Fruit fly (Drosophila melanogaster) whole organism, embryonic: ENCODE measurements around the gene Art8.

Experiments used
- Atf3 ChIP-seq: fragments of 200-800 bp; sonication (Bioruptor generic); optimal IDR thresholded peaks from 3 replicates; lab custom pipeline; 2016; ENCODE audit warnings: missing biosample characterization, missing genetic modification characterization
- CG10274 ChIP-seq: fragments of 200-800 bp; sonication (Bioruptor generic); optimal IDR thresholded peaks from 3 replicates; lab custom pipeline; 2017; ENCODE audit warnings: missing biosample characterization, mild to moderate bottlenecking, missing genetic modification characterization
- CG12299 ChIP-seq: fragments of 200-800 bp; sonication (Bioruptor generic); optimal IDR thresholded peaks from 2 replicates; lab custom pipeline; 2018; ENCODE audit warnings: missing biosample characterization, mild to moderate bottlenecking, missing genetic modification characterization
- CG14710 ChIP-seq: fragments of 200-800 bp; sonication (Bioruptor generic); optimal IDR thresholded peaks from 3 replicates; lab custom pipeline; 2019; ENCODE audit warnings: missing biosample characterization, mild to moderate bottlenecking, missing genetic modification characterization, moderate library complexity
- CG15514 ChIP-seq: fragments of 200-800 bp; sonication (Bioruptor generic); optimal IDR thresholded peaks from 3 replicates; lab custom pipeline; 2017; ENCODE audit warnings: missing biosample characterization, missing genetic modification characterization, mild to moderate bottlenecking, moderate library complexity, missing genetic modification reagents
- CG18262 ChIP-seq: fragments of 200-800 bp; optimal IDR thresholded peaks from 3 replicates; lab custom pipeline; 2019; ENCODE audit warnings: missing biosample characterization, mild to moderate bottlenecking, missing genetic modification characterization, moderate library complexity
- CG2116 ChIP-seq: fragments of 200-800 bp; sonication (Bioruptor generic); optimal IDR thresholded peaks from 3 replicates; lab custom pipeline; 2018; ENCODE audit warnings: missing biosample characterization, mild to moderate bottlenecking, missing genetic modification characterization
- CG2678 ChIP-seq: fragments of 200-800 bp; sonication (Bioruptor generic); optimal IDR thresholded peaks from 3 replicates; lab custom pipeline; 2019; ENCODE audit warnings: missing biosample characterization, mild to moderate bottlenecking, missing genetic modification characterization, moderate library complexity
- CG2875 ChIP-seq: fragments of 200-800 bp; sonication (Bioruptor generic); optimal IDR thresholded peaks from 2 replicates; lab custom pipeline; 2017; ENCODE audit warnings: missing biosample characterization, mild to moderate bottlenecking, missing genetic modification characterization, missing genetic modification reagents
- CG6175 ChIP-seq: fragments of 200-800 bp; sonication (Bioruptor generic); IDR thresholded peaks from 3 replicates; pipeline ENCODE4 v1.3.6; 2022; ENCODE audit warnings: missing biosample characterization, missing genetic modification characterization
- CG7556 ChIP-seq: fragments of 200-800 bp; sonication (Bioruptor generic); optimal IDR thresholded peaks from 2 replicates; lab custom pipeline; 2017; ENCODE audit warnings: missing biosample characterization, mild to moderate bottlenecking, missing genetic modification characterization
- CG8290 ChIP-seq, 3 experiments: fragments of 200-800 bp; sonication (Bioruptor generic); optimal IDR thresholded peaks; 2 replicates each; lab custom pipeline; 2016 to 2019; ENCODE audit warnings: missing biosample characterization in 3 of 3, missing genetic modification characterization in 3 of 3, mild to moderate bottlenecking in 2 of 3, moderate library complexity in 1 of 3
- CG8388 ChIP-seq: fragments of 200-800 bp; sonication (Bioruptor generic); optimal IDR thresholded peaks from 2 replicates; lab custom pipeline; 2019; ENCODE audit warnings: missing biosample characterization, mild to moderate bottlenecking, missing genetic modification characterization, moderate library complexity
- CoRest ChIP-seq: fragments of 200-800 bp; sonication (Bioruptor generic); optimal IDR thresholded peaks from 3 replicates; lab custom pipeline; 2018; ENCODE audit warnings: missing biosample characterization, mild to moderate bottlenecking, missing genetic modification characterization, moderate library complexity
- HLH54F ChIP-seq: fragments of 200-800 bp; sonication (Bioruptor generic); optimal IDR thresholded peaks from 3 replicates; lab custom pipeline; 2016; ENCODE audit warnings: missing biosample characterization, missing genetic modification characterization
- MESR4 ChIP-seq: fragments of 200-800 bp; sonication (Bioruptor generic); optimal IDR thresholded peaks from 2 replicates; lab custom pipeline; 2018; ENCODE audit warnings: missing biosample characterization, mild to moderate bottlenecking, missing genetic modification characterization, moderate library complexity
- Max ChIP-seq: fragments of 200-800 bp; sonication (Bioruptor generic); optimal IDR thresholded peaks from 2 replicates; lab custom pipeline; 2016; ENCODE audit warnings: missing biosample characterization, mild to moderate bottlenecking, missing genetic modification characterization
- NfI ChIP-seq: fragments of 200-800 bp; sonication (Bioruptor generic); optimal IDR thresholded peaks from 3 replicates; lab custom pipeline; 2018; ENCODE audit warnings: missing biosample characterization, mild to moderate bottlenecking, missing genetic modification characterization, moderate library complexity
- Side ChIP-seq: fragments of 200-800 bp; sonication (Bioruptor generic); optimal IDR thresholded peaks from 2 replicates; lab custom pipeline; 2016; ENCODE audit warnings: missing biosample characterization, missing genetic modification characterization
- Sry-β ChIP-seq: fragments of 200-800 bp; sonication (Bioruptor generic); optimal IDR thresholded peaks from 2 replicates; lab custom pipeline; 2018; ENCODE audit warnings: missing biosample characterization, mild to moderate bottlenecking, missing genetic modification characterization, moderate library complexity
- al ChIP-seq: fragments of 200-800 bp; sonication (Bioruptor generic); IDR thresholded peaks from 2 replicates; pipeline ENCODE4 v1.3.6; 2022; ENCODE audit warnings: missing biosample characterization, missing genetic modification characterization
- ara ChIP-seq: fragments of 200-800 bp; sonication (Bioruptor generic); IDR thresholded peaks from 2 replicates; pipeline ENCODE4 v1.3.6; 2022; ENCODE audit warnings: missing biosample characterization, missing genetic modification characterization
- ash1 ChIP-seq: fragments of 200-800 bp; sonication (Bioruptor generic); optimal IDR thresholded peaks from 2 replicates; lab custom pipeline; 2018; ENCODE audit warnings: missing biosample characterization, mild to moderate bottlenecking, missing genetic modification characterization
- bcd ChIP-seq: fragments of 200-800 bp; sonication (Bioruptor generic); optimal IDR thresholded peaks from 2 replicates; lab custom pipeline; 2017; ENCODE audit warnings: missing biosample characterization, mild to moderate bottlenecking, missing genetic modification characterization
- bigmax ChIP-seq: fragments of 200-800 bp; sonication (Bioruptor generic); optimal IDR thresholded peaks from 2 replicates; lab custom pipeline; 2018; ENCODE audit warnings: missing biosample characterization, mild to moderate bottlenecking, missing genetic modification characterization
- cad ChIP-seq: fragments of >200 bp; optimal IDR thresholded peaks from 2 replicates; lab custom pipeline; 2017; ENCODE audit warnings: missing biosample characterization, missing genetic modification characterization
- cato ChIP-seq: fragments of 200-800 bp; sonication (Bioruptor generic); optimal IDR thresholded peaks from 2 replicates; lab custom pipeline; 2016; ENCODE audit warnings: missing biosample characterization, missing genetic modification characterization, borderline replicate concordance
- chinmo ChIP-seq: fragments of 200-800 bp; sonication (Bioruptor generic); IDR thresholded peaks from 4 replicates; pipeline ENCODE4 v1.3.6; 2022; ENCODE audit warnings: missing biosample characterization, missing genetic modification characterization; ENCODE audit not compliant: partially characterized antibody
- dimm ChIP-seq: fragments of 200-800 bp; sonication (Bioruptor generic); IDR thresholded peaks from 2 replicates; pipeline ENCODE4 v1.3.6; 2022; ENCODE audit warnings: missing biosample characterization, missing genetic modification characterization
- eyg ChIP-seq: fragments of 200-800 bp; sonication (Bioruptor generic); optimal IDR thresholded peaks from 3 replicates; lab custom pipeline; 2016; ENCODE audit warnings: missing biosample characterization, missing genetic modification characterization
- hth ChIP-seq: fragments of >200 bp; optimal IDR thresholded peaks from 2 replicates; lab custom pipeline; 2017; ENCODE audit warnings: inconsistent platforms
- inv ChIP-seq: fragments of 200-800 bp; sonication (Bioruptor generic); IDR thresholded peaks from 2 replicates; pipeline ENCODE4 v1.3.6; 2022; ENCODE audit warnings: missing biosample characterization, missing genetic modification characterization; ENCODE audit not compliant: partially characterized antibody
- nau ChIP-seq: fragments of 200-800 bp; sonication (Bioruptor generic); optimal IDR thresholded peaks from 3 replicates; lab custom pipeline; 2017; ENCODE audit warnings: missing biosample characterization, mild to moderate bottlenecking, missing genetic modification characterization, missing genetic modification reagents
- nerfin-1 ChIP-seq: fragments of 200-800 bp; sonication (Bioruptor generic); optimal IDR thresholded peaks from 3 replicates; lab custom pipeline; 2019; ENCODE audit warnings: missing biosample characterization, mild to moderate bottlenecking, missing genetic modification characterization, moderate library complexity
- nerfin-2 ChIP-seq: fragments of 200-800 bp; sonication (Bioruptor generic); IDR thresholded peaks from 2 replicates; pipeline ENCODE4 v1.3.6; 2022; ENCODE audit warnings: missing biosample characterization, missing genetic modification characterization; ENCODE audit not compliant: partially characterized antibody
- pb ChIP-seq: fragments of 200-800 bp; sonication (Bioruptor generic); optimal IDR thresholded peaks from 3 replicates; lab custom pipeline; 2016; ENCODE audit warnings: missing biosample characterization, missing genetic modification characterization
- pzg ChIP-seq: fragments of 200-800 bp; sonication (Bioruptor generic); optimal IDR thresholded peaks from 3 replicates; lab custom pipeline; 2018; ENCODE audit warnings: missing biosample characterization, mild to moderate bottlenecking, missing genetic modification characterization, moderate library complexity
- sima ChIP-seq: fragments of 200-800 bp; sonication (Bioruptor generic); optimal IDR thresholded peaks from 2 replicates; lab custom pipeline; 2016; ENCODE audit warnings: missing biosample characterization, missing genetic modification characterization
- sna ChIP-seq: fragments of 200-800 bp; sonication (Bioruptor generic); IDR thresholded peaks from 2 replicates; pipeline ENCODE4 v1.3.6; 2022; ENCODE audit warnings: missing biosample characterization, missing genetic modification characterization; ENCODE audit not compliant: partially characterized antibody
- tio ChIP-seq: fragments of 200-800 bp; sonication (Bioruptor generic); optimal IDR thresholded peaks from 2 replicates; lab custom pipeline; 2017; ENCODE audit warnings: missing biosample characterization, missing genetic modification characterization, inconsistent platforms
- zen2 ChIP-seq: fragments of 200-800 bp; sonication (Bioruptor generic); IDR thresholded peaks from 3 replicates; pipeline ENCODE4 v1.3.6; 2022; ENCODE audit warnings: missing biosample characterization, missing genetic modification characterization; ENCODE audit not compliant: partially characterized antibody

Gene Art8

dm6 chr2L:10989162-10989561 lies 21.7 kb downstream of the Art8 start, which contains the start of gene TTLL4A (continued):
- no peak for TF ChIP-seq CG8388
- no peak for TF ChIP-seq cad
- no peak for TF ChIP-seq bigmax (GFP tag; lab: Kevin White, UChicago)
- TF ChIP-seq ara (GFP tag; lab: Robert Waterston, UW): no peak
- TF ChIP-seq CG2875: no peak
- peak; percentile 97 for TF ChIP-seq sna (GFP tag; lab: Robert Waterston, UW)
- TF ChIP-seq nerfin-2 (GFP tag; lab: Robert Waterston, UW): peak; percentile 96
- no peak for TF ChIP-seq CG12299 (tag; lab: Kevin White, UChicago)
- TF ChIP-seq Sry-β (GFP tag; lab: Kevin White, UChicago): peak; percentile 17
- TF ChIP-seq chinmo (GFP tag; lab: Robert Waterston, UW): peak; percentile 98
- peak; percentile 91 for TF ChIP-seq CoRest (tag; lab: Kevin White, UChicago)
- no peak for TF ChIP-seq NfI (GFP tag; lab: Kevin White, UChicago)
- TF ChIP-seq CG8290 (GFP tag; optimal IDR thresholded peaks at IDR 0.05; lab: Kevin White, UChicago): peak; percentile 27
- no peak for TF ChIP-seq CG8290 (tag; optimal IDR thresholded peaks at IDR 0.05; lab: Kevin White, UChicago)
- no peak for TF ChIP-seq dimm
- TF ChIP-seq sima (GFP tag; lab: Kevin White, UChicago): no peak
- peak; percentile 96 for TF ChIP-seq zen2 (GFP tag; lab: Robert Waterston, UW)
- peak; percentile 71 for TF ChIP-seq CG2116 (GFP tag; lab: Kevin White, UChicago)
- TF ChIP-seq al (GFP tag; lab: Robert Waterston, UW): no peak
- no peak for TF ChIP-seq CG14710 (tag; lab: Kevin White, UChicago)
- no peak for TF ChIP-seq CG10274 (GFP tag; lab: Kevin White, UChicago)
- no peak for TF ChIP-seq pb (GFP tag; lab: Kevin White, UChicago)
- TF ChIP-seq ash1 (GFP tag; lab: Kevin White, UChicago): no peak
- TF ChIP-seq CG7556 (GFP tag; lab: Kevin White, UChicago): no peak
- TF ChIP-seq hth (lab: Kevin White, UChicago): no peak
- no peak for TF ChIP-seq bcd
- peak; percentile 22 for TF ChIP-seq HLH54F (GFP tag; lab: Kevin White, UChicago)
- TF ChIP-seq tio (GFP tag; lab: Kevin White, UChicago): no peak
- TF ChIP-seq CG2678: no peak
- peak; percentile 23 for TF ChIP-seq Side (GFP tag; lab: Kevin White, UChicago)
- TF ChIP-seq cato (GFP tag; lab: Kevin White, UChicago): no peak
- no peak for TF ChIP-seq Atf3 (GFP tag; lab: Kevin White, UChicago)
- TF ChIP-seq eyg (GFP tag; lab: Kevin White, UChicago): no peak
- TF ChIP-seq MESR4 (GFP tag; lab: Kevin White, UChicago): peak; percentile 75
- peak; percentile 93 for TF ChIP-seq CG15514 (GFP tag; lab: Kevin White, UChicago)
- no peak for TF ChIP-seq nerfin-1 (tag; lab: Kevin White, UChicago)
- TF ChIP-seq CG6175 (GFP tag; lab: Robert Waterston, UW): no peak
- TF ChIP-seq inv: peak; percentile 96
- TF ChIP-seq Max (GFP tag; lab: Kevin White, UChicago): peak; percentile 74
- no peak for TF ChIP-seq CG18262 (tag; lab: Kevin White, UChicago)
- TF ChIP-seq nau (GFP tag; lab: Kevin White, UChicago): no peak
- peak; percentile 85 for TF ChIP-seq pzg
